Fruit fly (Drosophila melanogaster): ENCODE data around the gene CG13055.

Gene CG13055

DNA sequence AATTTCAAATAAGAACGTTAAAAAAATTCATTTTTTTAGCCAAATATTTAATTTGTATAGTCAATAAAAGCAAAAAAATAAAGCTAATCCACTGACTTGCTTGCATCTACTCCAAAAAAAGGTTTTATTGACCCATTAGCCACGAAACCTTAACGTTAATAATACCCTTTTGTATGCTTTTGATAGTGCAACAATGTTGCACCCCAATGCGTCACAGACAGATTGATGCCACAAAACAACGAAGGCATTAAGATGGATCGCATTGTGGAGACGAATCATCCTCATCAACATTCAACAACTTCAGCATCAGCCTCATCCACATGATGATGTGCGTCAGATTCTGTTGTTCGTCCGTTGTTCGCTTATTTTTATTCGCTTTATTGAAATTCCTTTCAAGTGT, 36.7 kb downstream of the CG13055 start:
- TF ChIP-seq CG32264 (GFP tag; optimal IDR thresholded peaks at IDR 0.05) (no peak), rgr (GFP tag; optimal IDR thresholded peaks at IDR 0.05) (no peak), Jra (GFP tag; optimal IDR thresholded peaks at IDR 0.05) (no peak), Hr83 (GFP tag; optimal IDR thresholded peaks at IDR 0.05; ENCODE audit: poor library complexity, severe bottlenecking) (no peak), Vsx2 (GFP tag; optimal IDR thresholded peaks at IDR 0.05; ENCODE audit: partially characterized antibody) (no peak), Myc (optimal IDR thresholded peaks at IDR 0.05) (no peak), lola (GFP tag; optimal IDR thresholded peaks at IDR 0.05) (no peak), CrebA (GFP tag; optimal IDR thresholded peaks at IDR 0.05; ENCODE audit: borderline replicate concordance) (no peak), brk (GFP tag; optimal IDR thresholded peaks at IDR 0.05) (no peak), Dfd (GFP tag; optimal IDR thresholded peaks at IDR 0.05) (no peak), Mio (GFP tag; optimal IDR thresholded peaks at IDR 0.05) (no peak)

dm6 chr3L:16214533-16215207, 37.5 kb downstream of the CG13055 start:
- no peak for TF ChIP-seq Mio (GFP tag; optimal IDR thresholded peaks at IDR 0.05)

DNA sequence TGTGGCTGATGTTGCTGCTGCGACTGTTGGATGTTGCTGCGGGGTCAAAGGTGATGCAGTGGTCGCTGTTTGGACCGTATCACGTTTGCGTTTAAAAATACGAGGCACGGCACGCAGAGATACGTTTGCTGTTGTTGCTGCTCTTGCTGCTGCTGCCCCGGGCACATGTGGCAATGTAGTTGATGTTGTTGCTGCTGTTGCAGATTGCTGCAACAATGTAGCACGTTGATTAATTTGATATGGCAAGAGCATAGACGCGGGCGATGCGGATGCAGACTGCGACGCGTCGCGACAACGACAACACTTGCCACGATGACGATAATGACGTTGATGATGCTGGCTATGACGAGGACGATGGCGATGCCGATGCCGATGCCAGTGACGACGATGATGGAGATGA, 39.0 kb downstream of the CG13055 start:
- no peak for TF ChIP-seq Rel (GFP tag; optimal IDR thresholded peaks at IDR 0.05)
- no peak for TF ChIP-seq Rel (tag; optimal IDR thresholded peaks at IDR 0.05)
- no peak for TF ChIP-seq foxo (GFP tag; optimal IDR thresholded peaks at IDR 0.05)
- no peak for TF ChIP-seq dmrt93B (GFP tag; optimal IDR thresholded peaks at IDR 0.05)
- no peak for TF ChIP-seq usp (GFP tag; optimal IDR thresholded peaks at IDR 0.05)
- TF ChIP-seq fru (GFP tag; optimal IDR thresholded peaks at IDR 0.05): no peak
- no peak for TF ChIP-seq HLH106 (tag; optimal IDR thresholded peaks at IDR 0.05)
- no peak for TF ChIP-seq Mio (GFP tag; optimal IDR thresholded peaks at IDR 0.05)
- no peak for TF ChIP-seq Dfd (GFP tag; optimal IDR thresholded peaks at IDR 0.05)
- no peak for TF ChIP-seq N (GFP tag; optimal IDR thresholded peaks at IDR 0.05)
- TF ChIP-seq rgr (GFP tag; optimal IDR thresholded peaks at IDR 0.05): no peak
- no peak for TF ChIP-seq woc (GFP tag; optimal IDR thresholded peaks at IDR 0.05)
- TF ChIP-seq Myc (optimal IDR thresholded peaks at IDR 0.05): no peak
- TF ChIP-seq Hr83 (GFP tag; optimal IDR thresholded peaks at IDR 0.05; ENCODE audit: poor library complexity, severe bottlenecking): no peak
- TF ChIP-seq CrebA (GFP tag; optimal IDR thresholded peaks at IDR 0.05; ENCODE audit: borderline replicate concordance): no peak
- no peak for TF ChIP-seq Sp1 (GFP tag; optimal IDR thresholded peaks at IDR 0.05)
- TF ChIP-seq jim (GFP tag; optimal IDR thresholded peaks at IDR 0.05): no peak

DNA sequence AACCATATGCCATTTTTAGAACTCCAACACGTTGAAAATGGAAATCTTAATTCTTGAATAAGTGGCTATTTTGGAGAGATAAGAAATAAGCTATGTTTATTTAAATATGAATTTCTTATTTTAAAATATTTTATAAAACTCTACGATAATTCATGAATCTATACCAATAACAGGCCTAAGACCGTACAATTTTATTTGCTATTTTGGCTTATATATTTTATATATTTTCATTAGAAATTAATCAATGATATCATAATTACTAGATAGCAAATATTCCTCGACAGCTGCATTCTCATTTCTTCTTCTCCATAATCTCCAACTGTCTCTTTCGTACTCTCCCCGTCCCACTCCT, 40.2 kb downstream of the CG13055 start:
- TF ChIP-seq tai (GFP tag; optimal IDR thresholded peaks at IDR 0.05): no peak
- TF ChIP-seq psq (GFP tag; optimal IDR thresholded peaks at IDR 0.05): peak; percentile 66
- TF ChIP-seq foxo (GFP tag; optimal IDR thresholded peaks at IDR 0.05): peak in 1 of 2 experiments; percentile 36
- peak; percentile 19 for TF ChIP-seq Sp1 (GFP tag; optimal IDR thresholded peaks at IDR 0.05)
- TF ChIP-seq ey (GFP tag; optimal IDR thresholded peaks at IDR 0.05): no peak
- peak; percentile 45 for TF ChIP-seq OdsH (GFP tag; optimal IDR thresholded peaks at IDR 0.05)
- TF ChIP-seq HLH106 (tag; optimal IDR thresholded peaks at IDR 0.05): peak; percentile 5

DNA sequence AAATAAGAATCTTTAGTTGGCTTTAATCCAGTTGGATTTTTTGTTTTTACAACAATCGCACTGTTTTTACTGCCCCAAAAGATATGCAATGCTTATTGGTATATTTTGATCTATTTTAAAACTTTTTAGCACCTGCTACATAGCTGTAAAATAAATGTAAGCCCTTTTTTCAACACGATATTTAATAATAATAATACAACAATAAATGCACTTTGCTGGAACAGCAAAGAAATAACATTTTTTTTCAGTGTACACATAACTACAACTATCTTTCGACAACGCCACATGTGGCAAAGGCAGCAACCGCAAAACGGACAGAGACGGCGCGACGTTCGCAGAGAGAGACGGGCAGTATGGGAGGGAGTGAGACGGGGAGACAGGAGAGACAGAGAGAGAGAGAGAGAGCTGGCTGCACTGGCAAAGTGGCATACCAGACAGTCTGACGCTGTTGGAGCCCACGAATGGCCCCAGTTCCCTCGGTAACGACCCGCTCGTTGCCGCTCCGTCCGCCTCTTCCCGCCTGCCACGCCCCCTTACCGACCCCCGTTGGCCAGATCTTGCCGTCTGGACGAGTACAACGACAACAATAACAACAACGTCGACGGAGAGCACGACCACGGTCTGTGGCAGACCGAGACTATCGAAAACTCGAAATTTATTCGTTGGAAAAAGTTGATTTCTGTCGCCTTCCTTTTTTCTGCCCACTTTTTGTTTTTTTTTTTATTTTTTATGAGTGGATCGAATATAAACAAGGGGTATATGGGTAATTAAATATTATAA, 40.8 kb downstream of the CG13055 start:
- TF ChIP-seq woc (GFP tag; optimal IDR thresholded peaks at IDR 0.05) (peak; percentile 31), lola (GFP tag; optimal IDR thresholded peaks at IDR 0.05) (no peak), OdsH (GFP tag; optimal IDR thresholded peaks at IDR 0.05) (peak; percentile 39), Mio (GFP tag; optimal IDR thresholded peaks at IDR 0.05) (no peak), foxo (GFP tag; optimal IDR thresholded peaks at IDR 0.05) (peak in 1 of 2 experiments; percentile 68), dl (GFP tag; optimal IDR thresholded peaks at IDR 0.05; ENCODE audit: insufficient read depth in 1 of 2, partially characterized antibody in 2 of 2) (peak in 1 of 2 experiments; percentile 47), dmrt93B (GFP tag; optimal IDR thresholded peaks at IDR 0.05) (peak; percentile 27), CG32264 (GFP tag; optimal IDR thresholded peaks at IDR 0.05) (no peak), sage (GFP tag; optimal IDR thresholded peaks at IDR 0.05) (no peak), fru (GFP tag; optimal IDR thresholded peaks at IDR 0.05) (peak; percentile 21), jim (GFP tag; optimal IDR thresholded peaks at IDR 0.05) (peak; percentile 2), Hnf4 (GFP tag; optimal IDR thresholded peaks at IDR 0.05) (no peak), HLH106 (tag; optimal IDR thresholded peaks at IDR 0.05) (peak; percentile 41), Rel (GFP tag; optimal IDR thresholded peaks at IDR 0.05) (no peak), Rel (tag; optimal IDR thresholded peaks at IDR 0.05) (no peak), br (GFP tag; optimal IDR thresholded peaks at IDR 0.05) (peak; percentile 21), psq (GFP tag; optimal IDR thresholded peaks at IDR 0.05) (no peak), rgr (GFP tag; optimal IDR thresholded peaks at IDR 0.05) (peak; percentile 51), tai (GFP tag; optimal IDR thresholded peaks at IDR 0.05) (peak; percentile 14), ey (GFP tag; optimal IDR thresholded peaks at IDR 0.05) (peak; percentile 15), Jra (GFP tag; optimal IDR thresholded peaks at IDR 0.05) (no peak), Sp1 (GFP tag; optimal IDR thresholded peaks at IDR 0.05) (peak; percentile 58), N (GFP tag; optimal IDR thresholded peaks at IDR 0.05) (no peak), Dif (GFP tag; optimal IDR thresholded peaks at IDR 0.05; ENCODE audit: partially characterized antibody) (peak; percentile 63), sv (GFP tag; optimal IDR thresholded peaks at IDR 0.05) (no peak), Vsx2 (GFP tag; optimal IDR thresholded peaks at IDR 0.05; ENCODE audit: partially characterized antibody) (peak; percentile 45)

Data from whole organism, wandering third instar larva.